Worm (Caenorhabditis elegans): ENCODE measurements around the gene H08M01.1.

- TF ChIP-seq egl-27 (tag; optimal IDR thresholded peaks at IDR 0.05) (no peak), snpc-4 (tag; optimal IDR thresholded peaks at IDR 0.05) (no peak), ceh-16 (tag; optimal IDR thresholded peaks at IDR 0.05) (no peak), lin-11 (tag; optimal IDR thresholded peaks at IDR 0.05) (no peak), ZK546.5 (tag; optimal IDR thresholded peaks at IDR 0.05) (no peak), blmp-1 (tag; optimal IDR thresholded peaks at IDR 0.05; ENCODE audit: insufficient read depth) (no peak), nhr-77 (tag; optimal IDR thresholded peaks at IDR 0.05) (no peak), elt-1 (tag; optimal IDR thresholded peaks at IDR 0.05) (no peak), ama-1 (optimal IDR thresholded peaks at IDR 0.05) (no peak), nhr-10 (tag; optimal IDR thresholded peaks at IDR 0.05) (no peak), lin-13 (GFP tag; optimal IDR thresholded peaks at IDR 0.05) (no peak)
These were observed at the start of gene H08M01.1 for ce11 chrIV:13836290-13836689.
